Worm (Caenorhabditis elegans) whole organism, midembryonic: ENCODE data around the gene ptr-15.

Source experiments
- T22C8.4 ChIP-seq: fragments of 200-800 bp; sonication (Bioruptor generic); IDR thresholded peaks from 2 replicates; pipeline ENCODE4 v1.3.6; 2022; ENCODE audit warnings: missing genetic modification characterization, missing compliant biosample characterization
- cog-1 ChIP-seq: sonication (generic microtip); optimal IDR thresholded peaks from 2 replicates; lab custom pipeline; 2016; ENCODE audit warnings: missing genetic modification characterization, missing compliant biosample characterization
- flt-1 ChIP-seq: fragments of 200-800 bp; sonication (Bioruptor generic); IDR thresholded peaks from 2 replicates; pipeline ENCODE4 v1.3.6; 2022; ENCODE audit warnings: missing genetic modification characterization, missing compliant biosample characterization
- klf-2 ChIP-seq: fragments of 200-800 bp; sonication (Bioruptor generic); conservative IDR thresholded peaks from 2 replicates; pipeline ENCODE4 v1.3.6; 2022; ENCODE audit warnings: missing genetic modification reagents, missing genetic modification characterization, missing compliant biosample characterization
- med-1 ChIP-seq: sonication (generic microtip); optimal IDR thresholded peaks from 2 replicates; lab custom pipeline; 2017; ENCODE audit warnings: missing genetic modification characterization, mild to moderate bottlenecking, missing compliant biosample characterization, antibody characterized with exemption, missing genetic modification reagents; ENCODE audit not compliant: insufficient read depth
- ref-1 ChIP-seq: fragments of 200-800 bp; sonication (Bioruptor generic); conservative IDR thresholded peaks from 2 replicates; pipeline ENCODE4 v1.3.6; 2022; ENCODE audit warnings: missing genetic modification reagents, missing genetic modification characterization, missing compliant biosample characterization
- tab-1 ChIP-seq: fragments of 200-800 bp; sonication (Bioruptor generic); IDR thresholded peaks from 2 replicates; pipeline ENCODE4 v1.3.6; 2022; ENCODE audit warnings: missing genetic modification characterization, missing compliant biosample characterization
- ztf-23 ChIP-seq: fragments of 200-800 bp; sonication (Bioruptor generic); IDR thresholded peaks from 2 replicates; pipeline ENCODE4 v1.3.6; 2022; ENCODE audit warnings: missing genetic modification reagents, missing genetic modification characterization, missing compliant biosample characterization
- ztf-29 ChIP-seq: fragments of 200-800 bp; sonication (Bioruptor generic); IDR thresholded peaks from 2 replicates; pipeline ENCODE4 v1.3.6; 2022; ENCODE audit warnings: missing genetic modification reagents, missing genetic modification characterization, missing compliant biosample characterization

ptr-15 gene

DNA sequence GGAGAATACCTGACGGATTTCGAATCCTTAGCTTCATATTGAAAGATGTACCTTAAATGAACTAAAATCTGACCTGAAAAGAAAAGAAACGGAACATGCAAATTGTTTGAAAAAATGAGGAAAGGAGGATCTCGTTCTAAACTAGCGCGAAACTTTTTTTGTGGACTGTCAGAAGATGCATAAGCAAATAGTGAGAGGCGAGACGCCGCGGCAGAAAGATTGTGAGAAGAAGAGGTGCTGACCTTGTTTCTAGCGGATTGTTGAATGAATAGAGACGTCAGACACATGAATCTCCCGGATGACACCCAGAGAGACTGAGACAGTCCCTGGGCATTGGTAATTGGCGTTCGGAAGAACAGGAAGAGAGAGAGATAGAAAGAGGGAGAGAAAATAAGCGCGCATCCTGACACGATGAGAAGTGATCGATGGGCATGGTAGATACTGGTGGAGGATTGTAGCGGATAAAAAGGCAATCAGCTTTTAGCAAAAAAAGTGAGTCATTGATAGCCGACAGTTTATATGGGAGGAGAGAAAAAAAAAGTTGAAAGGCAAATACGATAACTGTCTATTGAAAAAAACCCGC lies at the start of gene ptr-15:
Gene ptr-15 (minus strand): TSS at position 51 of the 583 bp plus-strand sequence.
- no peak for TF ChIP-seq ztf-29 (GFP tag; lab: Robert Waterston, UW)
- no peak for TF ChIP-seq klf-2 (GFP tag; lab: Robert Waterston, UW)
- no peak for TF ChIP-seq flt-1 (GFP tag; lab: Robert Waterston, UW)
- no peak for TF ChIP-seq ztf-23 (GFP tag; lab: Robert Waterston, UW)

DNA sequence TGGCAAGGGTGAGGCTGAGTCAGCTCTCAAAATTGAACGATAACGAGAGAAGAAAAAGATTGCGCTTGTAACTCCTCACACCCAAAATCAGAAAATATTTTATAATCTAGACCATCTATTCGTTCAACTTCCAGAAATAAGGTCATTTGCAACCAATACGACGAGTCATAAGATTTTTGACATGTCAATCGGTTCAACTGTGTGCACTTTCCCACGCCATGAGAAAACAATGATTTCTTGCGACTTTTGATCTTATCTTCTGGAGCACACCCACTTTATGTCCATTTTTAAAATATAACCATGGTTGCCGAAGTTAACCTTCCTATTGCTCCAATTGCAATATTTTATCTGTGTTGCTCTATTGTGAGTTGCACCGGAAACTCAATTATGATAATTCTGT lies 47.3 kb upstream of the ptr-15 start, which contains the start of gene srsx-32:
Gene srsx-32 (plus strand): TSS at position 301 of the 400 bp plus-strand sequence.
- TF ChIP-seq med-1 (no peak), tab-1 (GFP tag; lab: Robert Waterston, UW) (no peak), ztf-29 (GFP tag; lab: Robert Waterston, UW) (no peak), ref-1 (GFP tag; lab: Robert Waterston, UW) (no peak), klf-2 (GFP tag; lab: Robert Waterston, UW) (no peak), cog-1 (tag; lab: Kevin White, UChicago) (no peak)

DNA sequence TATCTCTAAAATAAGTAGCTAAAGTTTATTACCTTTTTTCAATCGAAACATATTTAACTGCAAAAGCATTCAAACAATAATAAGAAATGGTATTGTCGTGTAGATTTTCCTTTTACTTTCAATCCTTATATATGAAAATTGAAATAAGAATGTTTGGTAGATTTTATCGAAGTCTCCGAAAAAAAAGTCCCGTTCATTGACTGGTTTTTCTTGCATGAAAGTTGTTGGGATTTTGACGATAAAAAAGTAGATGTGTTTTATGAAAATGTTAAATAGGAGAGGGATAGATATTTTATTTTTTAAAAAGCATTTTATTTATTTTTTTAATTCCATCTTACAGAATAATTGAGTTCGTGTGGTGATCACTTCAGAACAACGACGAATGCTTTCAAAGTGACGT lies 46.1 kb upstream of the ptr-15 start, which contains the start of gene C33G8.13:
Gene C33G8.13 (minus strand): TSS at position 101 of the 400 bp plus-strand sequence.
- TF ChIP-seq med-1 (no peak), tab-1 (GFP tag; lab: Robert Waterston, UW) (no peak), T22C8.4 (no peak), ref-1 (GFP tag; lab: Robert Waterston, UW) (no peak)

DNA sequence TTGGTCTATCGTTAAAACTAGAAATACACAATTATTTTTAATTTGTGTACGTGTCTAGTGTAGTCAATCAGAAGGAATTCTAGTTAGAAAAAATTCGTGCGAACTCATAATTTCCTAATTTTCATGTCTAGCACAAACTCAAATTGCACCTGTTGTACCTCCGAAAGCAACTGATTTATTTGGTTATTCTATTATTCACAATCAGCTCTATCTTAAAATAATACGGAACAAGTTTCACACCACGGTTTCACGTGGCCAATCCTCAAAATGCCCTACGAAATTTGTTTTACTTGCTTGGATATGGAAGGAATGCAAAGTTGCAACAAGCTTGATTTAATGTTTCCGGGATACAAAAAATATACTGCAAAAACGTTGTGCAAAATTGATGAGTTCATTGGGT lies 42.8 kb upstream of the ptr-15 start, which contains the start of gene srw-127:
Gene srw-127 (plus strand): TSS at position 301 of the 400 bp plus-strand sequence.
- TF ChIP-seq ztf-23 (GFP tag; lab: Robert Waterston, UW) (no peak), cog-1 (tag; lab: Kevin White, UChicago) (no peak), ref-1 (GFP tag; lab: Robert Waterston, UW) (no peak), flt-1 (GFP tag; lab: Robert Waterston, UW) (no peak), ztf-29 (GFP tag; lab: Robert Waterston, UW) (no peak), med-1 (no peak), tab-1 (GFP tag; lab: Robert Waterston, UW) (no peak), klf-2 (GFP tag; lab: Robert Waterston, UW) (no peak), T22C8.4 (no peak)

DNA sequence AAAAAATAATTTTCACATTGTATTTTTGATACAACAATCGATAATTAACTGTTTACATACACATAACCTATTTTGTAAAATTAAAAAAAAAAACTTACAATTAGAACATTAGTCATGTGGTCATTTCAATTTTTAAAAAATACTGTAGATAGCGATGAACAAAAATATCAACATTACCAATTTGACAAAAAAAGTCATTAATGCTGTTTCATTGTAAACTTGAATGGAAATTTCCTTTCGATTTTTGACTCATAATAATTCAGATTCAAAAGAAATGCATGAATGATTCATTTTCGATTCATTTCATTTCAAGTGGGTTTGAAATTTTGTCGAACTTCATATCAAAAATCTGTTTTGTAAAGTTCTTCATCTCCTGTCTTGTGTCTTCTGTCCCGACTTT lies 39.7 kb upstream of the ptr-15 start, which contains the start of gene C33G8.2:
Gene C33G8.2 (plus strand): TSS at position 301 of the 400 bp plus-strand sequence.
- TF ChIP-seq ref-1 (GFP tag; lab: Robert Waterston, UW) (no peak), cog-1 (tag; lab: Kevin White, UChicago) (no peak), tab-1 (GFP tag; lab: Robert Waterston, UW) (no peak), ztf-29 (GFP tag; lab: Robert Waterston, UW) (no peak), T22C8.4 (no peak), klf-2 (GFP tag; lab: Robert Waterston, UW) (no peak), flt-1 (GFP tag; lab: Robert Waterston, UW) (no peak), ztf-23 (GFP tag; lab: Robert Waterston, UW) (no peak), med-1 (no peak)

DNA sequence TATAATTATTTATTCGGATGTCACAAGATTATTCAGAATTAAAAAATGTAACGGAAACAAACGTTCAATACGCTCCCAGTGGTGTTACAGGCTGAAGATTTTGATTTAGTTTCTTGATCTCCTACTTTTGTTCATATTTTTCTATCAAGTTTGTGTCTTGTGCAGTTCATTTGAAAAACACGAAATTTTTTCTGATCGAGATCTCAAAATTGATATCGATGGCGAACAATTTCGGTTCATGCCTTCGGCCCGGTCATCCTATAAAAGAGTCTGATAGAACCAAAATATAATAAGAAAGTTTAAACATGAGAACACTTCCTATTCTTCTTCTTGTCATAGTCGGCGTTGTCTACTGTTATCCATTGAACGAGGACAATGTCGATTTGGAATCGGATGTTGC lies 37.5 kb upstream of the ptr-15 start, which contains the start of gene drd-10:
Gene drd-10 (plus strand): TSS at position 301 of the 400 bp plus-strand sequence.
- TF ChIP-seq flt-1 (GFP tag; lab: Robert Waterston, UW) = no peak
- no peak for TF ChIP-seq T22C8.4
- no peak for TF ChIP-seq cog-1 (tag; lab: Kevin White, UChicago)
- TF ChIP-seq klf-2 (GFP tag; lab: Robert Waterston, UW) = no peak
- TF ChIP-seq ztf-29 (GFP tag; lab: Robert Waterston, UW) = no peak
- TF ChIP-seq ztf-23 (GFP tag; lab: Robert Waterston, UW) = no peak
- TF ChIP-seq med-1 = no peak
- TF ChIP-seq ref-1 (GFP tag; lab: Robert Waterston, UW) = no peak
- TF ChIP-seq tab-1 (GFP tag; lab: Robert Waterston, UW) = no peak

DNA sequence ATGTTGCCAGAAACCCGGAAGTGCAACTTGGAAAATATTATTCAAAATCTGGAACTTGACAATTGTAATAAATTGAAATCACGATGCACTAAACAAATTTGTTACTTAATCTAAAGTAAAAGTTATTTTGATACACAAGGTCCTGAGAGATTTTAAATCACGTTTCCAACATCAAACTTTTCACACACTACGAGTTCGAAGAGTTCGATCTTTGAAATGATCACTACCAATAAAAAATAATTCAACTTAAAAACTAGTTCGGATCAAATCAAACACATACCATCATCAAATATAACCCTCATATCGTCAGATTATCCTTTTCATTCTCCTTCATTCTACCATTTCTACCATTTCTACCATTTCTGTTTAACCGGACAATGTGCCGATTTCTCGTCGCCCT lies 36.2 kb upstream of the ptr-15 start, which contains the start of gene spig-10:
Gene spig-10 (plus strand): TSS at position 301 of the 400 bp plus-strand sequence.
- no peak for TF ChIP-seq ztf-23 (GFP tag; lab: Robert Waterston, UW)
- TF ChIP-seq cog-1 (tag; lab: Kevin White, UChicago) = no peak
- no peak for TF ChIP-seq klf-2 (GFP tag; lab: Robert Waterston, UW)
- TF ChIP-seq T22C8.4 = no peak
- no peak for TF ChIP-seq ref-1 (GFP tag; lab: Robert Waterston, UW)
- no peak for TF ChIP-seq med-1
- no peak for TF ChIP-seq tab-1 (GFP tag; lab: Robert Waterston, UW)
- TF ChIP-seq ztf-29 (GFP tag; lab: Robert Waterston, UW) = no peak
- TF ChIP-seq flt-1 (GFP tag; lab: Robert Waterston, UW) = no peak

DNA sequence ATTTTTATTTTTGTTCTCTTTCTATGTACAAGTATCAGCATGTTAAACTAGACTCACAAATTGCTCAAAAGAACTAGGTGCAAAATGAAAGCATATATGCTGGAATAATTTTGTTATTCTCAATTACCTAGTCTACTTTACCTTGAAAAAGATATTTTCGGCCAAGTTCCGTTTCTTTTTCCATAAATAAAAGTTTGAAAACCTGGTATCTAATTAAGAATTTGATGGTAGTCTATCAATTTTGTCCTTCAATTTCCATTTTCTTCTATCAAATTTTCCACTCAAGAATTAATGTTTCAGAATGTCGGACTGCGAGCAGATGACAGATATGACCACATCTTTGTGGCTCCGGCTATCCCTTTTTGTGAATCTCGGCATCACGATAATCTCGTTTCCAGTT lies 34.0 kb upstream of the ptr-15 start, which contains the start of gene srab-4:
Gene srab-4 (plus strand): TSS at position 301 of the 400 bp plus-strand sequence.
- TF ChIP-seq ztf-29 (GFP tag; lab: Robert Waterston, UW) = no peak
- no peak for TF ChIP-seq ref-1 (GFP tag; lab: Robert Waterston, UW)
- TF ChIP-seq klf-2 (GFP tag; lab: Robert Waterston, UW) = no peak
- no peak for TF ChIP-seq ztf-23 (GFP tag; lab: Robert Waterston, UW)
- TF ChIP-seq flt-1 (GFP tag; lab: Robert Waterston, UW) = no peak
- TF ChIP-seq med-1 = no peak

DNA sequence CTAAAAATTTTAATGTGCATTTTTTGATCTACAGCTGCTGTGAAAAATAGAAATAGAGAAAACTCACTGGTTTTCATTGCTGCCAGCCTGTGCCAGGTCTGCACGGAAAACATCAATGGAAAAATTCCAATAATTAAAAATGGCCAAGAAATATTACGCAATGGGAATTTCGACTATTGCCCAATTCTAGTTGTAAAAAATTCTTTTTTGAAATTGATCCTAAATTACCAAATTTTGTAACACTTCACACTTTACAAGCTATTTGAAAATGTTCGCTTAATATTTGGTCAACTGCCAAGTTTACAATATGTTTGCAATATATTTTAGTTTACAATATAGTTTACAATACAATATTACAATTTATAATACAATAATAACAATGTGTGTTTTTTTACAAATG lies 30.9 kb upstream of the ptr-15 start:
- TF ChIP-seq med-1 = no peak
- TF ChIP-seq flt-1 (GFP tag; lab: Robert Waterston, UW) = no peak
- no peak for TF ChIP-seq ref-1 (GFP tag; lab: Robert Waterston, UW)
- TF ChIP-seq ztf-23 (GFP tag; lab: Robert Waterston, UW) = no peak
- TF ChIP-seq tab-1 (GFP tag; lab: Robert Waterston, UW) = no peak
- TF ChIP-seq cog-1 (tag; lab: Kevin White, UChicago) = no peak
